Fruit fly (Drosophila melanogaster) whole organism, embryonic: ENCODE results near the gene Cep135.

Experiments
- Aef1 ChIP-seq: fragments of 200-800 bp; sonication (Bioruptor generic); IDR thresholded peaks from 3 replicates; pipeline ENCODE4 v1.3.6; 2022; ENCODE audit warnings: missing biosample characterization, missing genetic modification characterization
- CG13287 ChIP-seq: fragments of 200-800 bp; sonication (Bioruptor generic); IDR thresholded peaks from 2 replicates; pipeline ENCODE4 v1.3.6; 2022; ENCODE audit warnings: missing biosample characterization, missing genetic modification characterization; ENCODE audit not compliant: partially characterized antibody
- CG14014 ChIP-seq: fragments of 200-800 bp; sonication (Bioruptor generic); IDR thresholded peaks from 2 replicates; pipeline ENCODE4 v1.3.6; 2022; ENCODE audit warnings: missing biosample characterization, missing genetic modification characterization
- CG14050 ChIP-seq: fragments of 200-800 bp; sonication (Bioruptor generic); IDR thresholded peaks from 3 replicates; pipeline ENCODE4 v1.3.6; 2022; ENCODE audit warnings: missing biosample characterization, missing genetic modification characterization
- CG14441 ChIP-seq: fragments of 200-800 bp; sonication (Bioruptor generic); IDR thresholded peaks from 2 replicates; pipeline ENCODE4 v1.3.6; 2022; ENCODE audit warnings: missing biosample characterization, missing genetic modification characterization
- CG15073 ChIP-seq: fragments of 200-800 bp; sonication (Bioruptor generic); optimal IDR thresholded peaks from 2 replicates; lab custom pipeline; 2016; ENCODE audit warnings: missing biosample characterization, missing genetic modification characterization
- CG1602 ChIP-seq: fragments of 200-800 bp; sonication (Bioruptor generic); optimal IDR thresholded peaks from 3 replicates; lab custom pipeline; 2016; ENCODE audit warnings: missing biosample characterization, missing genetic modification characterization
- CG17568 ChIP-seq: fragments of 200-800 bp; sonication (Bioruptor generic); optimal IDR thresholded peaks from 2 replicates; lab custom pipeline; 2018; ENCODE audit warnings: missing biosample characterization, mild to moderate bottlenecking, missing genetic modification characterization, moderate library complexity
- CG18011 ChIP-seq: fragments of 200-800 bp; sonication (Bioruptor generic); optimal IDR thresholded peaks from 2 replicates; lab custom pipeline; 2017; ENCODE audit warnings: missing biosample characterization, missing genetic modification characterization, mild to moderate bottlenecking, moderate library complexity, missing genotype
- CG18476 ChIP-seq: fragments of 200-800 bp; sonication (Bioruptor generic); optimal IDR thresholded peaks from 2 replicates; lab custom pipeline; 2016; ENCODE audit warnings: missing biosample characterization, mild to moderate bottlenecking, missing genetic modification characterization
- CG2129 ChIP-seq: fragments of 200-800 bp; sonication (Bioruptor generic); IDR thresholded peaks from 2 replicates; pipeline ENCODE4 v1.3.6; 2022; ENCODE audit warnings: missing biosample characterization, missing genetic modification characterization; ENCODE audit not compliant: partially characterized antibody
- CG30020 ChIP-seq: fragments of 200-800 bp; optimal IDR thresholded peaks from 2 replicates; lab custom pipeline; 2019; ENCODE audit warnings: missing biosample characterization, mild to moderate bottlenecking, missing genetic modification characterization, moderate library complexity
- CG32767 ChIP-seq: fragments of 200-800 bp; sonication (Bioruptor generic); IDR thresholded peaks from 2 replicates; pipeline ENCODE4 v1.3.6; 2022; ENCODE audit warnings: missing biosample characterization, missing genetic modification characterization
- CG3407 ChIP-seq: fragments of 200-800 bp; sonication (Bioruptor generic); optimal IDR thresholded peaks from 2 replicates; lab custom pipeline; 2018; ENCODE audit warnings: missing biosample characterization, mild to moderate bottlenecking, missing genetic modification characterization
- CG3847 ChIP-seq: fragments of 200-800 bp; sonication (Bioruptor generic); IDR thresholded peaks from 2 replicates; pipeline ENCODE4 v1.3.6; 2022; ENCODE audit warnings: missing biosample characterization, missing genetic modification characterization
- CG6175 ChIP-seq: fragments of 200-800 bp; sonication (Bioruptor generic); IDR thresholded peaks from 3 replicates; pipeline ENCODE4 v1.3.6; 2022; ENCODE audit warnings: missing biosample characterization, missing genetic modification characterization
- CG6254 ChIP-seq: fragments of 200-800 bp; sonication (Bioruptor generic); optimal IDR thresholded peaks from 3 replicates; lab custom pipeline; 2017; ENCODE audit warnings: mild to moderate bottlenecking, missing biosample characterization, missing genetic modification reagents, missing genetic modification characterization
- CG6813 ChIP-seq: fragments of 200-800 bp; sonication (Bioruptor generic); optimal IDR thresholded peaks from 2 replicates; lab custom pipeline; 2017; ENCODE audit warnings: missing biosample characterization, missing genetic modification characterization, mild to moderate bottlenecking, moderate library complexity, missing genetic modification reagents
- CG7987 ChIP-seq: fragments of 200-800 bp; sonication (Bioruptor generic); optimal IDR thresholded peaks from 2 replicates; lab custom pipeline; 2018; ENCODE audit warnings: missing biosample characterization, mild to moderate bottlenecking, missing genetic modification characterization, moderate library complexity
- Doc2 ChIP-seq: fragments of 200-800 bp; sonication (Bioruptor generic); IDR thresholded peaks from 2 replicates; pipeline ENCODE4 v1.3.6; 2022; ENCODE audit warnings: missing biosample characterization, missing genetic modification characterization
- Drgx ChIP-seq: fragments of 200-800 bp; sonication (Bioruptor generic); IDR thresholded peaks from 2 replicates; pipeline ENCODE4 v1.3.6; 2022; ENCODE audit warnings: missing biosample characterization, missing genetic modification characterization
- E2f2 ChIP-seq: fragments of 200-800 bp; sonication (Bioruptor generic); IDR thresholded peaks from 2 replicates; pipeline ENCODE4 v1.3.6; 2022; ENCODE audit warnings: missing biosample characterization, missing genetic modification characterization
- Elba2 ChIP-seq: fragments of 200-800 bp; sonication (Bioruptor generic); optimal IDR thresholded peaks from 3 replicates; lab custom pipeline; 2016; ENCODE audit warnings: missing biosample characterization, missing genetic modification characterization
- Fer2 ChIP-seq: fragments of 200-800 bp; sonication (Bioruptor generic); optimal IDR thresholded peaks from 2 replicates; lab custom pipeline; 2018; ENCODE audit warnings: missing biosample characterization, mild to moderate bottlenecking, missing genetic modification characterization, moderate library complexity
- PHDP ChIP-seq: fragments of 200-800 bp; sonication (Bioruptor generic); optimal IDR thresholded peaks from 3 replicates; lab custom pipeline; 2018; ENCODE audit warnings: missing biosample characterization, mild to moderate bottlenecking, missing genetic modification characterization, moderate library complexity
- Sox102F ChIP-seq: fragments of 200-800 bp; sonication (Bioruptor generic); optimal IDR thresholded peaks from 2 replicates; lab custom pipeline; 2018; ENCODE audit warnings: missing biosample characterization, mild to moderate bottlenecking, missing genetic modification characterization, moderate library complexity
- Sry-δ ChIP-seq: fragments of 200-800 bp; sonication (Bioruptor generic); optimal IDR thresholded peaks from 2 replicates; lab custom pipeline; 2016; ENCODE audit warnings: missing biosample characterization, missing genetic modification characterization
- Vsx1 ChIP-seq: fragments of 200-800 bp; sonication (Bioruptor generic); optimal IDR thresholded peaks from 2 replicates; lab custom pipeline; 2017; ENCODE audit warnings: missing biosample characterization, mild to moderate bottlenecking, missing genetic modification characterization, missing genetic modification reagents
- aop ChIP-seq: fragments of 200-800 bp; sonication (Bioruptor generic); IDR thresholded peaks from 2 replicates; pipeline ENCODE4 v1.3.6; 2022; ENCODE audit warnings: missing biosample characterization, missing genetic modification characterization
- ap ChIP-seq: fragments of 200-800 bp; sonication (Bioruptor generic); IDR thresholded peaks from 2 replicates; pipeline ENCODE4 v1.3.6; 2022; ENCODE audit warnings: missing biosample characterization, missing genetic modification characterization
- bbx ChIP-seq: fragments of 200-800 bp; sonication (Bioruptor generic); IDR thresholded peaks from 2 replicates; pipeline ENCODE4 v1.3.6; 2022; ENCODE audit warnings: missing biosample characterization, missing genetic modification characterization; ENCODE audit not compliant: partially characterized antibody
- br ChIP-seq: fragments of >200 bp; optimal IDR thresholded peaks from 2 replicates; lab custom pipeline; 2017
- ems ChIP-seq: fragments of 200-800 bp; sonication (Bioruptor generic); optimal IDR thresholded peaks from 3 replicates; lab custom pipeline; 2016; ENCODE audit warnings: missing biosample characterization, missing genetic modification characterization
- fru ChIP-seq: fragments of >200 bp; optimal IDR thresholded peaks from 2 replicates; lab custom pipeline; 2017
- ftz-f1 ChIP-seq: fragments of 200-800 bp; sonication (Bioruptor generic); optimal IDR thresholded peaks from 2 replicates; lab custom pipeline; 2016; ENCODE audit warnings: missing biosample characterization, missing genetic modification characterization
- fu2 ChIP-seq: fragments of 200-800 bp; sonication (Bioruptor generic); optimal IDR thresholded peaks from 2 replicates; lab custom pipeline; 2016; ENCODE audit warnings: missing biosample characterization, missing genetic modification characterization
- gcm ChIP-seq: fragments of 200-800 bp; sonication (Bioruptor generic); optimal IDR thresholded peaks from 2 replicates; lab custom pipeline; 2019; ENCODE audit warnings: missing biosample characterization, mild to moderate bottlenecking, missing genetic modification characterization, moderate library complexity
- kah ChIP-seq: fragments of 200-800 bp; sonication (Bioruptor generic); optimal IDR thresholded peaks from 2 replicates; lab custom pipeline; 2018; ENCODE audit warnings: missing biosample characterization, mild to moderate bottlenecking, missing genetic modification characterization
- lilli ChIP-seq: fragments of 200-800 bp; sonication (Bioruptor generic); optimal IDR thresholded peaks from 3 replicates; lab custom pipeline; 2016; ENCODE audit warnings: missing biosample characterization, missing genetic modification characterization
- mirr ChIP-seq: fragments of 200-800 bp; sonication (Bioruptor generic); optimal IDR thresholded peaks from 3 replicates; lab custom pipeline; 2018; ENCODE audit warnings: missing biosample characterization, mild to moderate bottlenecking, missing genetic modification characterization
- mld ChIP-seq: fragments of 200-800 bp; sonication (Bioruptor generic); IDR thresholded peaks from 3 replicates; pipeline ENCODE4 v1.3.6; 2022; ENCODE audit warnings: missing biosample characterization, missing genetic modification characterization; ENCODE audit not compliant: partially characterized antibody
- odd ChIP-seq: fragments of 200-800 bp; sonication (Bioruptor generic); optimal IDR thresholded peaks from 2 replicates; lab custom pipeline; 2017; ENCODE audit warnings: missing biosample characterization, mild to moderate bottlenecking, missing genetic modification characterization
- phol ChIP-seq: fragments of 200-800 bp; sonication (Bioruptor generic); optimal IDR thresholded peaks from 3 replicates; lab custom pipeline; 2018; ENCODE audit warnings: missing biosample characterization, mild to moderate bottlenecking, missing genetic modification characterization, moderate library complexity
- pzg ChIP-seq: fragments of 200-800 bp; sonication (Bioruptor generic); optimal IDR thresholded peaks from 3 replicates; lab custom pipeline; 2018; ENCODE audit warnings: missing biosample characterization, mild to moderate bottlenecking, missing genetic modification characterization, moderate library complexity
- row ChIP-seq: fragments of 200-800 bp; sonication (Bioruptor generic); IDR thresholded peaks from 3 replicates; pipeline ENCODE4 v1.3.6; 2022; ENCODE audit warnings: missing biosample characterization, missing genetic modification characterization
- sim ChIP-seq: fragments of 200-800 bp; sonication (Bioruptor generic); IDR thresholded peaks from 2 replicates; pipeline ENCODE4 v1.3.6; 2022; ENCODE audit warnings: missing biosample characterization, missing genetic modification characterization
- trh ChIP-seq: fragments of 200-800 bp; sonication (Bioruptor generic); optimal IDR thresholded peaks from 2 replicates; lab custom pipeline; 2016; ENCODE audit warnings: missing biosample characterization, missing genetic modification characterization
- tx ChIP-seq: fragments of 200-800 bp; sonication (Bioruptor generic); optimal IDR thresholded peaks from 2 replicates; lab custom pipeline; 2016; ENCODE audit warnings: missing biosample characterization, missing genetic modification characterization
- zen ChIP-seq: fragments of 200-800 bp; sonication (Bioruptor generic); optimal IDR thresholded peaks from 3 replicates; lab custom pipeline; 2018; ENCODE audit warnings: missing biosample characterization, mild to moderate bottlenecking, missing genetic modification characterization, moderate library complexity
- zfh1 ChIP-seq: fragments of 200-800 bp; sonication (Bioruptor generic); IDR thresholded peaks from 3 replicates; pipeline ENCODE4 v1.3.6; 2022; ENCODE audit warnings: missing biosample characterization, missing genetic modification characterization

Gene Cep135

DNA sequence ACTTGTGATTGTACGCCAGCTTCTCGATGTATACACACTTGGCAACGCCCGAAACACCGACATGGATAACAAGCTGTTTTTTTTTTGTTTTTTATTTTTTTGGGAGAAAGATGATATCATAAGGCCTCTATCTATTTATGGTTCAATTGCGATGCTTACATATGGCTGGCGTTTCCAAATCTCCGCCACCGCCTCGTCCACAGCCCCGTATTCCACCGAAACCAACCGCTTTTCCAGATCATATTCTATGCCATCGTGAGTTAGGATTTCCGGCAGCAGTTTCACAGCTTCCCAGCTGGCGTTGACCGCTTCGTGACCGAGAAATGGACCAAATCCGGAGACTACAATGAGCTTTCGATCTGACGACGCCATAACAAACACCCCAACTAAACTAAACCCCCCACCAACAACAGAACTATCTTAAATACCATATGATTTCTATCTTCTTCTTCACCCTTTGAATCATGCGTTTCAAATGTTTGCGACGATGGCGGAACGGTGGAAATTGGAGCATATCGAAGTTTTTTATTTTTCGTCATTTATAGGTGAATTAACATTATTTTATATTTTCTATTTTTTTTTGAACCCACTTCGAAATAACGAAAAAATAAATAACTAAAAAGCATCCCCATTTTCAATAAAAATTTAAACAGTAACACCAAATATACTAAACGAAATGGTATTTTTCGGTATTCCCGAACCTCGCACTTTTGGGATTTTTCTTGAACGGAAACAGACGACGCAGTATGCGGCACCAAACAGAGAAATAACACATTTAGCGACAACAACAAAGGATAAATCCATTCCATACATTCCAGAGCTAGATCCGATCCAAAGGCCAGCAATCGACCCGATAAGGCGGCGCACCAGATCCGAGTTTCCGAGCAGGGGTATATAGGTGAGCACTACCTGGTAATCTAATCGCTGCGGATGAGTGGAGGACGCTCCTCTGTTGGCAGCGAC lies 27.4 kb downstream of the Cep135 start, which contains the start of the genes CG32147 and Pex3 (continued):
- TF ChIP-seq tx (GFP tag; lab: Kevin White, UChicago) (no peak), mirr (GFP tag; lab: Kevin White, UChicago) (peak; percentile 9), zfh1 (no peak), Vsx1 (GFP tag; lab: Kevin White, UChicago) (peak; percentile 29), CG18476 (no peak), pzg (peak; percentile 70), Elba2 (no peak), gcm (GFP tag; lab: Kevin White, UChicago) (no peak), ems (GFP tag; lab: Kevin White, UChicago) (no peak), sim (GFP tag; lab: Robert Waterston, UW) (no peak), fu2 (GFP tag; lab: Kevin White, UChicago) (no peak), odd (no peak), kah (GFP tag; lab: Kevin White, UChicago) (no peak), CG6175 (no peak), CG14014 (GFP tag; lab: Robert Waterston, UW) (no peak), lilli (GFP tag; lab: Kevin White, UChicago) (peak; percentile 15), row (GFP tag; lab: Robert Waterston, UW) (peak; percentile 62), CG15073 (GFP tag; lab: Kevin White, UChicago) (no peak), E2f2 (GFP tag; lab: Robert Waterston, UW) (peak; percentile 52), CG6254 (GFP tag; lab: Kevin White, UChicago) (peak; percentile 12), CG17568 (no peak), CG32767 (GFP tag; lab: Robert Waterston, UW) (peak; percentile 61; the same call in 1 of the 2 replicates), CG14050 (GFP tag; lab: Robert Waterston, UW) (no peak), CG13287 (GFP tag; lab: Robert Waterston, UW) (peak; percentile 47), mld (GFP tag; lab: Robert Waterston, UW) (no peak), CG30020 (tag; lab: Kevin White, UChicago) (peak; percentile 88), CG7987 (no peak), CG14441 (GFP tag; lab: Robert Waterston, UW) (no peak), CG18011 (GFP tag; lab: Kevin White, UChicago) (no peak), ap (GFP tag; lab: Robert Waterston, UW) (no peak), Drgx (no peak), phol (tag; lab: Kevin White, UChicago) (peak; percentile 63), aop (GFP tag; lab: Robert Waterston, UW) (no peak), Fer2 (tag; lab: Kevin White, UChicago) (no peak), Sry-δ (no peak), CG6813 (GFP tag; lab: Kevin White, UChicago) (no peak), CG1602 (GFP tag; lab: Kevin White, UChicago) (no peak), bbx (no peak), Sox102F (GFP tag; lab: Kevin White, UChicago) (no peak), fru (no peak), trh (GFP tag; lab: Kevin White, UChicago) (no peak), Doc2 (GFP tag; lab: Robert Waterston, UW) (no peak), CG3847 (GFP tag; lab: Robert Waterston, UW) (no peak), zen (tag; lab: Kevin White, UChicago) (no peak), PHDP (tag; lab: Kevin White, UChicago) (peak; percentile 17), ftz-f1 (GFP tag; lab: Kevin White, UChicago) (no peak), CG2129 (GFP tag; lab: Robert Waterston, UW) (no peak), CG3407 (no peak), Aef1 (GFP tag; lab: Robert Waterston, UW) (no peak), br (lab: Kevin White, UChicago) (no peak)
